Fruit fly (Drosophila melanogaster) whole organism, embryonic: Measurements from ENCODE around the gene CG8349.

Experiments
- CG10979 ChIP-seq: fragments of 200-800 bp; sonication (Bioruptor generic); optimal IDR thresholded peaks from 2 replicates; lab custom pipeline; 2018; ENCODE audit warnings: missing biosample characterization, mild to moderate bottlenecking, missing genetic modification characterization, moderate library complexity
- CG15514 ChIP-seq: fragments of 200-800 bp; sonication (Bioruptor generic); optimal IDR thresholded peaks from 3 replicates; lab custom pipeline; 2017; ENCODE audit warnings: missing biosample characterization, missing genetic modification characterization, mild to moderate bottlenecking, moderate library complexity, missing genetic modification reagents
- CG17359 ChIP-seq: fragments of 200-800 bp; sonication (Bioruptor generic); optimal IDR thresholded peaks from 3 replicates; lab custom pipeline; 2018; ENCODE audit warnings: missing biosample characterization, mild to moderate bottlenecking, missing genetic modification characterization, moderate library complexity
- CG17802 ChIP-seq: fragments of 200-800 bp; sonication (Bioruptor generic); optimal IDR thresholded peaks from 2 replicates; lab custom pipeline; 2018; ENCODE audit warnings: missing biosample characterization, mild to moderate bottlenecking, missing genetic modification characterization, moderate library complexity
- CG32772 ChIP-seq: fragments of 200-800 bp; sonication (Bioruptor generic); IDR thresholded peaks from 2 replicates; pipeline ENCODE4 v1.3.6; 2022; ENCODE audit warnings: missing biosample characterization, missing genetic modification characterization
- CG34224 ChIP-seq: fragments of 200-800 bp; sonication (Bioruptor generic); IDR thresholded peaks from 3 replicates; pipeline ENCODE4 v1.3.6; 2022; ENCODE audit warnings: missing biosample characterization, missing genetic modification characterization; ENCODE audit not compliant: partially characterized antibody
- bowl ChIP-seq: fragments of 200-800 bp; sonication (Bioruptor generic); IDR thresholded peaks from 2 replicates; pipeline ENCODE4 v1.3.6; 2022; ENCODE audit warnings: missing biosample characterization, missing genetic modification characterization
- oc ChIP-seq: fragments of 200-800 bp; sonication (Bioruptor generic); optimal IDR thresholded peaks from 2 replicates; lab custom pipeline; 2018; ENCODE audit warnings: missing biosample characterization, mild to moderate bottlenecking, missing genetic modification characterization, moderate library complexity

DNA sequence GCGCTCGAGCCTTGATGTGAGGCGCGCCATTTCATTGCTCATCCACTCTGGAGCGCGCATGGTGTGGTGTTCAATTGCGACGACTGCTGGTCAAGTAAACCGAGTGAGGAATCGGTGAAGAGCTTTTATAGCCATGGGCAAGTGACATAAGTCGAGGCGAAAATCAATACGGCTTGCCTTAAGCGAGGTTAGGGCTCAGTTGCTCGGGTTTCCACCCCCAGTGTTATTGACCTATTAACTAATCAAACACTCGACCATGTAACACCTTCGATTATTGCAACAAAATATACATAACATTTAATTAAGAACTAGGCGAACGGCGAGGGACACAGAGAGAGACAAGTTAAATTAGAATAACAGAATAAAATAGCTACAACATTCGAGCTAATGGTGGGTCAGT is 25.0 kb upstream of the CG8349 start, which contains the start of gene CG34134:
- no peak for TF ChIP-seq CG17359
- TF ChIP-seq bowl (GFP tag; lab: Robert Waterston, UW), result no peak
- TF ChIP-seq CG32772 (GFP tag; lab: Robert Waterston, UW), result no peak
- no peak for TF ChIP-seq oc (tag; lab: Kevin White, UChicago)
- no peak for TF ChIP-seq CG17802
- no peak for TF ChIP-seq CG15514 (GFP tag; lab: Kevin White, UChicago)
- no peak for TF ChIP-seq CG10979 (tag; lab: Kevin White, UChicago)
- no peak for TF ChIP-seq CG34224
